Fruit fly (Drosophila melanogaster) whole organism, prepupa: ENCODE results near the gene Ndf.

ENCODE experiments used
- Blimp-1 ChIP-seq: fragments of 200-800 bp; sonication (Bioruptor generic); optimal IDR thresholded peaks from 3 replicates; lab custom pipeline; 2017; ENCODE audit warnings: missing biosample characterization, missing genetic modification characterization, mild to moderate bottlenecking, moderate library complexity, missing genetic modification reagents
- CG11902 ChIP-seq: fragments of 200-800 bp; sonication (Bioruptor generic); optimal IDR thresholded peaks from 3 replicates; lab custom pipeline; 2016; ENCODE audit warnings: missing biosample characterization, missing genetic modification characterization
- CG15336 ChIP-seq: fragments of 200-800 bp; sonication (Bioruptor generic); IDR thresholded peaks from 2 replicates; pipeline ENCODE4 v1.3.6; 2022; ENCODE audit warnings: missing biosample characterization, missing genetic modification characterization
- CG1621 ChIP-seq: fragments of 200-800 bp; sonication (Bioruptor generic); optimal IDR thresholded peaks from 3 replicates; lab custom pipeline; 2018; ENCODE audit warnings: missing biosample characterization, mild to moderate bottlenecking, missing genetic modification characterization
- CG16779 ChIP-seq: fragments of 200-800 bp; sonication (Bioruptor generic); optimal IDR thresholded peaks from 3 replicates; lab custom pipeline; 2017; ENCODE audit warnings: missing biosample characterization, mild to moderate bottlenecking, missing genetic modification characterization
- CG3032 ChIP-seq: fragments of 200-800 bp; optimal IDR thresholded peaks from 2 replicates; lab custom pipeline; 2019; ENCODE audit warnings: missing biosample characterization, mild to moderate bottlenecking, missing genetic modification characterization, moderate library complexity
- CG31627 ChIP-seq: fragments of 200-800 bp; sonication (Bioruptor generic); optimal IDR thresholded peaks from 3 replicates; lab custom pipeline; 2016; ENCODE audit warnings: missing biosample characterization, missing genetic modification characterization
- CG34406 ChIP-seq: fragments of 200-800 bp; sonication (Bioruptor generic); optimal IDR thresholded peaks from 3 replicates; lab custom pipeline; 2016; ENCODE audit warnings: missing biosample characterization, missing genetic modification characterization
- CG3919 ChIP-seq: fragments of 200-800 bp; sonication (Bioruptor generic); optimal IDR thresholded peaks from 3 replicates; lab custom pipeline; 2016; ENCODE audit warnings: missing biosample characterization, missing genetic modification characterization
- CG6163 ChIP-seq: fragments of 200-800 bp; sonication (Bioruptor generic); IDR thresholded peaks from 3 replicates; pipeline ENCODE4 v1.3.6; 2022; ENCODE audit warnings: missing biosample characterization, missing genetic modification characterization
- CG6808 ChIP-seq: fragments of 200-800 bp; sonication (Bioruptor generic); optimal IDR thresholded peaks from 3 replicates; lab custom pipeline; 2017; ENCODE audit warnings: missing biosample characterization, missing genetic modification characterization, mild to moderate bottlenecking, moderate library complexity, missing genetic modification reagents
- CG6854 ChIP-seq: fragments of 200-800 bp; sonication (Bioruptor generic); optimal IDR thresholded peaks from 2 replicates; lab custom pipeline; 2017; ENCODE audit warnings: missing biosample characterization, mild to moderate bottlenecking, missing genetic modification characterization
- CG7368 ChIP-seq: fragments of 200-800 bp; sonication (Bioruptor generic); optimal IDR thresholded peaks from 3 replicates; lab custom pipeline; 2016; ENCODE audit warnings: missing biosample characterization, missing genetic modification characterization
- CG8119 ChIP-seq: fragments of 200-800 bp; sonication (Bioruptor generic); IDR thresholded peaks from 3 replicates; pipeline ENCODE4 v1.3.6; 2022; ENCODE audit warnings: missing biosample characterization, missing genetic modification characterization
- CG8319 ChIP-seq: fragments of 200-800 bp; sonication (Bioruptor generic); optimal IDR thresholded peaks from 3 replicates; lab custom pipeline; 2016; ENCODE audit warnings: missing biosample characterization, missing genetic modification characterization
- CG8632 ChIP-seq: fragments of 200-800 bp; sonication (Bioruptor generic); optimal IDR thresholded peaks from 3 replicates; lab custom pipeline; 2016; ENCODE audit warnings: missing biosample characterization, missing genetic modification characterization
- CG9139 ChIP-seq: fragments of 200-800 bp; sonication (Bioruptor generic); optimal IDR thresholded peaks from 3 replicates; lab custom pipeline; 2017; ENCODE audit warnings: missing biosample characterization, mild to moderate bottlenecking, missing genetic modification characterization
- Eip78C ChIP-seq: fragments of 200-800 bp; sonication (Bioruptor generic); peaks from one replicate; lab custom pipeline; 2016; ENCODE audit warnings: missing biosample characterization, missing genetic modification characterization
- Eip93F ChIP-seq: fragments of 200-800 bp; sonication (Bioruptor generic); optimal IDR thresholded peaks from 2 replicates; lab custom pipeline; 2016; ENCODE audit warnings: missing biosample characterization, mild to moderate bottlenecking, missing genetic modification characterization
- Gug ChIP-seq: fragments of 200-800 bp; sonication (Bioruptor generic); IDR thresholded peaks from 2 replicates; pipeline ENCODE4 v1.3.6; 2022; ENCODE audit warnings: missing biosample characterization, missing genetic modification characterization
- Hr38 ChIP-seq: sonication (Bioruptor generic); optimal IDR thresholded peaks from 2 replicates; lab custom pipeline; 2016; ENCODE audit warnings: missing biosample characterization, missing genetic modification characterization
- Met ChIP-seq: fragments of 200-800 bp; sonication (Bioruptor generic); optimal IDR thresholded peaks from 3 replicates; lab custom pipeline; 2016; ENCODE audit warnings: missing biosample characterization, missing genetic modification characterization
- OdsH ChIP-seq: fragments of 200-800 bp; sonication (Bioruptor generic); optimal IDR thresholded peaks from 3 replicates; lab custom pipeline; 2016; ENCODE audit warnings: missing biosample characterization, missing genetic modification characterization
- Sox102F ChIP-seq: fragments of 200-800 bp; sonication (Bioruptor generic); optimal IDR thresholded peaks from 2 replicates; lab custom pipeline; 2016; ENCODE audit warnings: missing biosample characterization, mild to moderate bottlenecking, missing genetic modification characterization
- Sox14 ChIP-seq: fragments of 200-800 bp; sonication (Bioruptor generic); optimal IDR thresholded peaks from 3 replicates; lab custom pipeline; 2016; ENCODE audit warnings: missing biosample characterization, missing genetic modification characterization
- Sox15 ChIP-seq: fragments of 200-800 bp; sonication (Bioruptor generic); optimal IDR thresholded peaks from 3 replicates; lab custom pipeline; 2016; ENCODE audit warnings: missing biosample characterization, missing genetic modification characterization
- achi ChIP-seq: fragments of 200-800 bp; sonication (Bioruptor generic); optimal IDR thresholded peaks from 3 replicates; lab custom pipeline; 2016; ENCODE audit warnings: missing biosample characterization, missing genetic modification characterization
- cyc ChIP-seq: fragments of 200-800 bp; sonication (Bioruptor generic); optimal IDR thresholded peaks from 3 replicates; lab custom pipeline; 2016; ENCODE audit warnings: missing biosample characterization, missing genetic modification characterization
- dsx ChIP-seq: fragments of 200-800 bp; optimal IDR thresholded peaks from 3 replicates; lab custom pipeline; 2019; ENCODE audit warnings: missing biosample characterization, mild to moderate bottlenecking, missing genetic modification characterization, moderate library complexity; ENCODE audit not compliant: poor library complexity, severe bottlenecking
- eg ChIP-seq: fragments of 200-800 bp; sonication (Bioruptor generic); IDR thresholded peaks from 3 replicates; pipeline ENCODE4 v1.3.6; 2022; ENCODE audit warnings: missing biosample characterization, missing genetic modification characterization
- fd59A ChIP-seq: fragments of 200-800 bp; sonication (Bioruptor generic); optimal IDR thresholded peaks from 2 replicates; lab custom pipeline; 2017; ENCODE audit warnings: missing biosample characterization, mild to moderate bottlenecking, missing genetic modification characterization, missing genetic modification reagents
- fd85E ChIP-seq: fragments of 200-800 bp; sonication (Bioruptor generic); optimal IDR thresholded peaks from 3 replicates; lab custom pipeline; 2016; ENCODE audit warnings: missing biosample characterization, missing genetic modification characterization
- lz ChIP-seq: fragments of 200-800 bp; sonication (Bioruptor generic); optimal IDR thresholded peaks from 3 replicates; lab custom pipeline; 2016; ENCODE audit warnings: missing biosample characterization, missing genetic modification characterization
- spab ChIP-seq: fragments of 200-800 bp; sonication (Bioruptor generic); optimal IDR thresholded peaks from 2 replicates; lab custom pipeline; 2017; ENCODE audit warnings: missing biosample characterization, mild to moderate bottlenecking, missing genetic modification characterization, missing genetic modification reagents
- ss ChIP-seq, 2 experiments: fragments of 200-800 bp; sonication (Bioruptor generic); optimal IDR thresholded peaks; 2 replicates in 1 of 2; 3 replicates in 1 of 2; lab custom pipeline; 2017 to 2018; ENCODE audit warnings: mild to moderate bottlenecking in 2 of 2, missing biosample characterization in 2 of 2, missing genetic modification characterization in 2 of 2, moderate library complexity in 1 of 2
- svp ChIP-seq: fragments of 200-800 bp; sonication (Bioruptor generic); peaks from one replicate; lab custom pipeline; 2016; ENCODE audit warnings: missing biosample characterization, missing genetic modification characterization
- topi ChIP-seq: fragments of 200-800 bp; sonication (Bioruptor generic); optimal IDR thresholded peaks from 3 replicates; lab custom pipeline; 2016; ENCODE audit warnings: missing biosample characterization, missing genetic modification characterization
- vri ChIP-seq: fragments of 200-800 bp; sonication (Bioruptor generic); optimal IDR thresholded peaks from 3 replicates; lab custom pipeline; 2016; ENCODE audit warnings: missing biosample characterization, mild to moderate bottlenecking, missing genetic modification characterization

Gene Ndf

DNA sequence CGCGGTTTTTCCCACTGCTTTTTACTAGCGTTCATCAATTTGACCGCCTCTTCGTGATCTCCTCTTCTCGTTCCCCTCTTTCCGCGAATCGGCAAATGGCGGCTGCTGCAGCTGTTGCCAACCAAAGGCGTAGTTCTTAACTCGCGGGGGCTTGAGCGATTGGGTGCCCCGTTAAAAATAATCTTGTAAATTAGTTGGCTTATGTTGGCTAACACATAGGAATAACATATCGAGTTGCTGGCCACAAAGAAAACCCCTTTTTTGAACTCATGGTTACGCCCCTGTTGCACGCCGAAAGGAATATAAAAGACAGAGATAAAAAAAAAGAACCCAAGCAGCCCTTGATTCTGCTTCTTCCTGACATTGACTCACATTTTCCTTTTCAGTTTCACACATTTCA, 53.6 kb downstream of the Ndf start (continued):
- peak; percentile 86 for TF ChIP-seq CG9139 (GFP tag; lab: Kevin White, UChicago)
- peak; percentile 93 for TF ChIP-seq CG16779
- TF ChIP-seq CG8632 (GFP tag; lab: Kevin White, UChicago) = peak; percentile 95
- peak; percentile 99 for TF ChIP-seq Eip78C (GFP tag; lab: Kevin White, UChicago)
- peak; percentile 95 for TF ChIP-seq CG6854 (GFP tag; lab: Kevin White, UChicago)
- peak; percentile 98 for TF ChIP-seq CG31627 (GFP tag; lab: Kevin White, UChicago)
- TF ChIP-seq fd59A (GFP tag; lab: Kevin White, UChicago) = peak; percentile 94
- TF ChIP-seq CG7368 (GFP tag; lab: Kevin White, UChicago) = peak; percentile 98
- TF ChIP-seq Sox14 (GFP tag; lab: Kevin White, UChicago) = peak; percentile 98
- peak; percentile 94 for TF ChIP-seq Blimp-1 (GFP tag; lab: Kevin White, UChicago)
- TF ChIP-seq topi (GFP tag; lab: Kevin White, UChicago) = peak; percentile 97
- peak; percentile 94 for TF ChIP-seq CG6808 (GFP tag; lab: Kevin White, UChicago)
- TF ChIP-seq Sox15 = peak; percentile 96
- peak; percentile 98 for TF ChIP-seq lz (GFP tag; lab: Kevin White, UChicago)
- peak; percentile 92 for TF ChIP-seq Eip93F (GFP tag; lab: Kevin White, UChicago)
- TF ChIP-seq CG3919 (GFP tag; lab: Kevin White, UChicago) = peak; percentile 99
- peak; percentile 98 for TF ChIP-seq Sox102F (GFP tag; lab: Kevin White, UChicago)
- TF ChIP-seq vri (GFP tag; lab: Kevin White, UChicago) = peak; percentile 95
- TF ChIP-seq achi = peak; percentile 96
- TF ChIP-seq fd85E = peak; percentile 94
- TF ChIP-seq CG6163 (GFP tag; lab: Robert Waterston, UW) = peak; percentile 99
- peak; percentile 20 for TF ChIP-seq Hr38 (GFP tag; lab: Kevin White, UChicago)
- TF ChIP-seq CG1621 (tag; lab: Kevin White, UChicago) = peak; percentile 94
- TF ChIP-seq CG15336 (GFP tag; lab: Robert Waterston, UW) = peak; percentile 93
- peak; percentile 94 for TF ChIP-seq CG8119 (GFP tag; lab: Robert Waterston, UW)
- peak; percentile 96 for TF ChIP-seq CG34406
- peak; percentile 93 for TF ChIP-seq Gug (GFP tag; lab: Robert Waterston, UW)
- TF ChIP-seq dsx (GFP tag; lab: Kevin White, UChicago) = peak; percentile 91
- TF ChIP-seq spab (GFP tag; lab: Kevin White, UChicago) = peak; percentile 95
- TF ChIP-seq CG3032 = peak; percentile 97
- peak; percentile 98 for TF ChIP-seq cyc
- TF ChIP-seq ss (GFP tag; optimal IDR thresholded peaks at IDR 0.05; lab: Kevin White, UChicago) = peak; percentile 88 to 92
- TF ChIP-seq CG11902 (GFP tag; lab: Kevin White, UChicago) = peak; percentile 96
- TF ChIP-seq eg (GFP tag; lab: Robert Waterston, UW) = peak; percentile 97
- TF ChIP-seq CG8319 (GFP tag; lab: Kevin White, UChicago) = peak; percentile 96
- peak; percentile 98 for TF ChIP-seq Met (GFP tag; lab: Kevin White, UChicago)
- TF ChIP-seq svp = peak; percentile 99
- peak; percentile 97 for TF ChIP-seq OdsH
